Fruit fly (Drosophila melanogaster) whole organism: Measurements from ENCODE around the gene CG14634.

Source experiments
- CG8478 ChIP-seq: fragments of >200 bp; optimal IDR thresholded peaks from 2 replicates; lab custom pipeline; 2018; ENCODE audit warnings: inconsistent platforms
- Dll ChIP-seq: fragments of >200 bp; optimal IDR thresholded peaks from 2 replicates; lab custom pipeline; 2017

DNA sequence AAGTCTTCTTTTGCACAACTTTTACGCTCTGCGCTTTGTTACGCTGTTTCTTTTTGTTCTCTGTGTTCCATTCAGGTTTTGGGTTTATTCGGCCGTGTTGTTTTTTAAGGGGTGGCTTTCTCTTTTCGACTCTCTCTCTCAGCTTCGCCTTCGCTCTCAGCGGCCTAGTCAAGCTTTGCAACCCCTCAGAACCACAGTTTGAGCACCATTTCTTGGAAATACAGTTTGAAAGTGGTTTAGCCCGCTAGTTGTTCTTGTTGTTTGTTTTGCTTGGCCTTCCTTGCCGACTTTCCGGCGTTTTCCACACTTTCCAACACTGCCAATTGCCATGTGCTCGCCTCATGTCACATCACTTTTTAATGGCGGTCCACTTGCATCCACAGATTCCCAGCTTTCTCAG, 21.4 kb upstream of the CG14634 start:
- no peak for TF ChIP-seq Dll (lab: Kevin White, UChicago)
- no peak for TF ChIP-seq CG8478 (lab: Kevin White, UChicago)
